Fruit fly (Drosophila melanogaster): Measurements from ENCODE around the gene CG33710.

dm6 chr3L:19941162-19941561 is 11.4 kb downstream of the CG33710 start:
- no peak for TF ChIP-seq CTCF (optimal IDR thresholded peaks at IDR 0.05)
- TF ChIP-seq CG8478 (optimal IDR thresholded peaks at IDR 0.05), result no peak

All from S2 (cell line).